Worm (Caenorhabditis elegans) whole organism, mixed stage, embryonic: ENCODE measurements around the gene dnj-13.
A peak's percentile ranks its signal among the peaks of the same experiment; 100 is the strongest.

ENCODE experiments used
- M03D4.4 ChIP-seq: sonication (generic microtip); optimal IDR thresholded peaks from 2 replicates; lab custom pipeline; 2017; ENCODE audit warnings: mild to moderate bottlenecking, missing genetic modification characterization, missing compliant biosample characterization
- ces-1 ChIP-seq: fragments of 150-350 bp; optimal IDR thresholded peaks from 2 replicates; lab custom pipeline; 2014; ENCODE audit warnings: missing biosample characterization, missing genetic modification reagents, missing genetic modification characterization
- elt-1 ChIP-seq: sonication (generic microtip); optimal IDR thresholded peaks from 2 replicates; lab custom pipeline; 2017; ENCODE audit warnings: missing genetic modification characterization, mild to moderate bottlenecking, missing compliant biosample characterization, antibody characterized with exemption, moderate library complexity, borderline replicate concordance; ENCODE audit not compliant: insufficient read depth
- lin-13 ChIP-seq: fragments of 150-350 bp; optimal IDR thresholded peaks from 2 replicates; lab custom pipeline; 2014; ENCODE audit warnings: missing biosample characterization, missing genetic modification characterization
- nhr-2 ChIP-seq: fragments of 150-350 bp; optimal IDR thresholded peaks from 2 replicates; lab custom pipeline; 2014; ENCODE audit warnings: missing biosample characterization, missing genetic modification characterization
- nhr-28 ChIP-seq: fragments of 150-350 bp; optimal IDR thresholded peaks from 2 replicates; lab custom pipeline; 2014; ENCODE audit warnings: missing biosample characterization, missing genetic modification characterization
- pha-4 ChIP-seq: fragments of 150-350 bp; optimal IDR thresholded peaks from 2 replicates; lab custom pipeline; 2018; ENCODE audit warnings: missing biosample characterization, missing genetic modification reagents, missing genetic modification characterization
- snpc-4 ChIP-seq: fragments of 150-350 bp; optimal IDR thresholded peaks from 2 replicates; lab custom pipeline; 2014; ENCODE audit warnings: missing biosample characterization, missing genetic modification characterization
- unc-39 ChIP-seq: fragments of 150-350 bp; optimal IDR thresholded peaks from 2 replicates; lab custom pipeline; 2014; ENCODE audit warnings: missing biosample characterization, missing genetic modification characterization

DNA sequence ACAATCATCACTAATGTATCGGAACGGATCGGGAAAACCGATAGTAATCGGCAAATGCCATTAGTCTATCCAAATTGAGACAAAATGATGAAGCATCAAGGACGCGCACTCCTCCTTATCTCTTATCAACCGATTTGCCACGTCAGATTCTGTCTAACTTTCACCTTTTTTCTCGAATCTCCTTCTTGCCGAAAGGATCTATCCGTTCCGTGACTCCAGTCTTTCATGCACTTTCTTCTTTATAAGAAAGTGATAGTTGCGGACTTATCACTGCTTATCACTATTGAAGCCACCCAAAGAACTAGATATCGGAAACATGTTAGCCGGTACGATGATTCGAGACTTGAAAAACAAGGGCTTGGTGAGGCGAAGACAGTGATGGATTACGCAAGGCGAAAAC lies 43.5 kb upstream of the dnj-13 start:
- TF ChIP-seq pha-4 (no peak), M03D4.4 (tag; lab: Kevin White, UChicago) (no peak), nhr-2 (tag; lab: Kevin White, UChicago) (no peak), elt-1 (tag; lab: Kevin White, UChicago) (peak; percentile 35), snpc-4 (tag; lab: Kevin White, UChicago) (no peak), lin-13 (tag; lab: Kevin White, UChicago) (no peak), nhr-28 (no peak), unc-39 (tag; lab: Kevin White, UChicago) (no peak), ces-1 (GFP tag; lab: Kevin White, UChicago) (no peak)
